Fruit fly (Drosophila melanogaster) whole organism, prepupa: ENCODE data around the gene CG9727.

Experiments used
- CG10631 ChIP-seq: fragments of 200-800 bp; sonication (Bioruptor generic); optimal IDR thresholded peaks from 2 replicates; lab custom pipeline; 2016; ENCODE audit warnings: missing biosample characterization, missing genetic modification characterization
- CG11294 ChIP-seq: fragments of 200-800 bp; sonication (Bioruptor generic); IDR thresholded peaks from 2 replicates; pipeline ENCODE4 v1.3.6; 2022; ENCODE audit warnings: missing biosample characterization, missing genetic modification characterization
- CG15336 ChIP-seq: fragments of 200-800 bp; sonication (Bioruptor generic); IDR thresholded peaks from 2 replicates; pipeline ENCODE4 v1.3.6; 2022; ENCODE audit warnings: missing biosample characterization, missing genetic modification characterization
- CG3032 ChIP-seq: fragments of 200-800 bp; optimal IDR thresholded peaks from 2 replicates; lab custom pipeline; 2019; ENCODE audit warnings: missing biosample characterization, mild to moderate bottlenecking, missing genetic modification characterization, moderate library complexity
- CG32006 ChIP-seq: fragments of 200-800 bp; sonication (Bioruptor generic); optimal IDR thresholded peaks from 3 replicates; lab custom pipeline; 2017; ENCODE audit warnings: missing biosample characterization, mild to moderate bottlenecking, missing genetic modification characterization
- CG34406 ChIP-seq: fragments of 200-800 bp; sonication (Bioruptor generic); optimal IDR thresholded peaks from 3 replicates; lab custom pipeline; 2016; ENCODE audit warnings: missing biosample characterization, missing genetic modification characterization
- CG3919 ChIP-seq: fragments of 200-800 bp; sonication (Bioruptor generic); optimal IDR thresholded peaks from 3 replicates; lab custom pipeline; 2016; ENCODE audit warnings: missing biosample characterization, missing genetic modification characterization
- CG4318 ChIP-seq: fragments of 200-800 bp; sonication (Bioruptor generic); optimal IDR thresholded peaks from 3 replicates; lab custom pipeline; 2017; ENCODE audit warnings: missing biosample characterization, mild to moderate bottlenecking, missing genetic modification characterization
- CG6163 ChIP-seq: fragments of 200-800 bp; sonication (Bioruptor generic); IDR thresholded peaks from 3 replicates; pipeline ENCODE4 v1.3.6; 2022; ENCODE audit warnings: missing biosample characterization, missing genetic modification characterization
- CG6808 ChIP-seq: fragments of 200-800 bp; sonication (Bioruptor generic); optimal IDR thresholded peaks from 3 replicates; lab custom pipeline; 2017; ENCODE audit warnings: missing biosample characterization, missing genetic modification characterization, mild to moderate bottlenecking, moderate library complexity, missing genetic modification reagents
- CG6854 ChIP-seq: fragments of 200-800 bp; sonication (Bioruptor generic); optimal IDR thresholded peaks from 2 replicates; lab custom pipeline; 2017; ENCODE audit warnings: missing biosample characterization, mild to moderate bottlenecking, missing genetic modification characterization
- CG8119 ChIP-seq: fragments of 200-800 bp; sonication (Bioruptor generic); IDR thresholded peaks from 3 replicates; pipeline ENCODE4 v1.3.6; 2022; ENCODE audit warnings: missing biosample characterization, missing genetic modification characterization
- CG8632 ChIP-seq: fragments of 200-800 bp; sonication (Bioruptor generic); optimal IDR thresholded peaks from 3 replicates; lab custom pipeline; 2016; ENCODE audit warnings: missing biosample characterization, missing genetic modification characterization
- CG9139 ChIP-seq: fragments of 200-800 bp; sonication (Bioruptor generic); optimal IDR thresholded peaks from 3 replicates; lab custom pipeline; 2017; ENCODE audit warnings: missing biosample characterization, mild to moderate bottlenecking, missing genetic modification characterization
- Eip75B ChIP-seq: fragments of 200-800 bp; sonication (Bioruptor generic); optimal IDR thresholded peaks from 3 replicates; lab custom pipeline; 2016; ENCODE audit warnings: missing biosample characterization, missing genetic modification characterization
- Eip78C ChIP-seq: fragments of 200-800 bp; sonication (Bioruptor generic); peaks from one replicate; lab custom pipeline; 2016; ENCODE audit warnings: missing biosample characterization, missing genetic modification characterization
- Ets21C ChIP-seq: fragments of 200-800 bp; sonication (Bioruptor generic); optimal IDR thresholded peaks from 3 replicates; lab custom pipeline; 2016; ENCODE audit warnings: missing biosample characterization, missing genetic modification characterization
- Gug ChIP-seq: fragments of 200-800 bp; sonication (Bioruptor generic); IDR thresholded peaks from 2 replicates; pipeline ENCODE4 v1.3.6; 2022; ENCODE audit warnings: missing biosample characterization, missing genetic modification characterization
- Hr38 ChIP-seq: sonication (Bioruptor generic); optimal IDR thresholded peaks from 2 replicates; lab custom pipeline; 2016; ENCODE audit warnings: missing biosample characterization, missing genetic modification characterization
- Hr39 ChIP-seq: fragments of 200-800 bp; sonication (Bioruptor generic); optimal IDR thresholded peaks from 2 replicates; lab custom pipeline; 2016; ENCODE audit warnings: missing biosample characterization, missing genetic modification characterization
- Lpt ChIP-seq: fragments of 200-800 bp; sonication (Bioruptor generic); optimal IDR thresholded peaks from 3 replicates; lab custom pipeline; 2016; ENCODE audit warnings: missing biosample characterization, missing genetic modification characterization
- OdsH ChIP-seq: fragments of 200-800 bp; sonication (Bioruptor generic); optimal IDR thresholded peaks from 3 replicates; lab custom pipeline; 2016; ENCODE audit warnings: missing biosample characterization, missing genetic modification characterization
- Smox ChIP-seq: fragments of 200-800 bp; sonication (Bioruptor generic); optimal IDR thresholded peaks from 3 replicates; lab custom pipeline; 2016; ENCODE audit warnings: missing biosample characterization, missing genetic modification characterization
- Sox102F ChIP-seq: fragments of 200-800 bp; sonication (Bioruptor generic); optimal IDR thresholded peaks from 2 replicates; lab custom pipeline; 2016; ENCODE audit warnings: missing biosample characterization, mild to moderate bottlenecking, missing genetic modification characterization
- Sox14 ChIP-seq: fragments of 200-800 bp; sonication (Bioruptor generic); optimal IDR thresholded peaks from 3 replicates; lab custom pipeline; 2016; ENCODE audit warnings: missing biosample characterization, missing genetic modification characterization
- Sox15 ChIP-seq: fragments of 200-800 bp; sonication (Bioruptor generic); optimal IDR thresholded peaks from 3 replicates; lab custom pipeline; 2016; ENCODE audit warnings: missing biosample characterization, missing genetic modification characterization
- dsx ChIP-seq: fragments of 200-800 bp; optimal IDR thresholded peaks from 3 replicates; lab custom pipeline; 2019; ENCODE audit warnings: missing biosample characterization, mild to moderate bottlenecking, missing genetic modification characterization, moderate library complexity; ENCODE audit not compliant: poor library complexity, severe bottlenecking
- eg ChIP-seq: fragments of 200-800 bp; sonication (Bioruptor generic); IDR thresholded peaks from 3 replicates; pipeline ENCODE4 v1.3.6; 2022; ENCODE audit warnings: missing biosample characterization, missing genetic modification characterization
- esn ChIP-seq: fragments of 200-800 bp; sonication (Bioruptor generic); optimal IDR thresholded peaks from 2 replicates; lab custom pipeline; 2016; ENCODE audit warnings: missing biosample characterization, mild to moderate bottlenecking, missing genetic modification characterization, moderate library complexity
- fd59A ChIP-seq: fragments of 200-800 bp; sonication (Bioruptor generic); optimal IDR thresholded peaks from 2 replicates; lab custom pipeline; 2017; ENCODE audit warnings: missing biosample characterization, mild to moderate bottlenecking, missing genetic modification characterization, missing genetic modification reagents
- fd85E ChIP-seq: fragments of 200-800 bp; sonication (Bioruptor generic); optimal IDR thresholded peaks from 3 replicates; lab custom pipeline; 2016; ENCODE audit warnings: missing biosample characterization, missing genetic modification characterization
- fkh ChIP-seq: fragments of 200-800 bp; sonication (Bioruptor generic); optimal IDR thresholded peaks from 3 replicates; lab custom pipeline; 2017; ENCODE audit warnings: missing biosample characterization, mild to moderate bottlenecking, missing genetic modification characterization, moderate library complexity
- spab ChIP-seq: fragments of 200-800 bp; sonication (Bioruptor generic); optimal IDR thresholded peaks from 2 replicates; lab custom pipeline; 2017; ENCODE audit warnings: missing biosample characterization, mild to moderate bottlenecking, missing genetic modification characterization, missing genetic modification reagents
- ss ChIP-seq, 2 experiments: fragments of 200-800 bp; sonication (Bioruptor generic); optimal IDR thresholded peaks; 2 replicates in 1 of 2; 3 replicates in 1 of 2; lab custom pipeline; 2017 to 2018; ENCODE audit warnings: mild to moderate bottlenecking in 2 of 2, missing biosample characterization in 2 of 2, missing genetic modification characterization in 2 of 2, moderate library complexity in 1 of 2
- svp ChIP-seq: fragments of 200-800 bp; sonication (Bioruptor generic); peaks from one replicate; lab custom pipeline; 2016; ENCODE audit warnings: missing biosample characterization, missing genetic modification characterization
- topi ChIP-seq: fragments of 200-800 bp; sonication (Bioruptor generic); optimal IDR thresholded peaks from 3 replicates; lab custom pipeline; 2016; ENCODE audit warnings: missing biosample characterization, missing genetic modification characterization
- vri ChIP-seq: fragments of 200-800 bp; sonication (Bioruptor generic); optimal IDR thresholded peaks from 3 replicates; lab custom pipeline; 2016; ENCODE audit warnings: missing biosample characterization, mild to moderate bottlenecking, missing genetic modification characterization

The CG9727 gene

DNA sequence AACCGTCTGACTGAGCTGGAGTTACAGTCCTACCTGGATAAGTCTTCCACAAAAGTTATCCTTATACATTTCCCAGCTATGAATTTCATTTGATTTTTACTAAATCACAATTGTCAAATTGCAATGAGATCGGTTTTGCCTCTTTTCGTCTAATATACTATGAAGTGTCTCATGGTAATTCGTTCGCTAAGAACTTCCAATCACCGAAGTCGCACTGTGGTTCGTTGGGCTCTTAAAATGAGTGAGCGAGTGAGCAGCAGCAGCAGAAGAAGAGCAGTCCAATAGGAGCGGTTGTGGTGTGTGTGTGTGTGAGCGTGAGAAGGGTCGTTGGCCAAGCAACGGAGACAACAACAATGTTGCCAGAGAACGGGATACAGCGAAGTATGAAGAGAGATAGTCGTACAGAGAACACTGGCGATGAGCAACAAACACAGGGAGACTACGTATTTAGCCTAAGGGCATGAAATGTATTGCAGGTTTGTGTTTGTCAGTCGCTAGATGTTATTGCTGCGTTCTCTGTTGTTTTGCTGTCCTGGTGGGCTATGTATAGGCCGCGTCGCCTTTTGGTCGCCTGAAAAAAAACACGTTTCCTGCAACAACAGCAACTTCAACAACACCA, 32.4 kb downstream of the CG9727 start (continued):
- TF ChIP-seq CG15336 (GFP tag; lab: Robert Waterston, UW), result peak; percentile 92
- peak; percentile 88 for TF ChIP-seq Lpt (GFP tag; lab: Kevin White, UChicago)
- TF ChIP-seq Hr38 (GFP tag; lab: Kevin White, UChicago), result peak; percentile 42
- TF ChIP-seq Gug (GFP tag; lab: Robert Waterston, UW), result peak; percentile 89
- peak; percentile 95 for TF ChIP-seq CG8119 (GFP tag; lab: Robert Waterston, UW)
- TF ChIP-seq CG4318 (GFP tag; lab: Kevin White, UChicago), result peak; percentile 89
- peak; percentile 99 for TF ChIP-seq esn (GFP tag; lab: Kevin White, UChicago)
- TF ChIP-seq CG8632 (GFP tag; lab: Kevin White, UChicago), result peak; percentile 96
- peak; percentile 97 for TF ChIP-seq CG6854
- peak; percentile 99 for TF ChIP-seq Eip78C
- peak; percentile 97 for TF ChIP-seq CG34406 (GFP tag; lab: Kevin White, UChicago)
- TF ChIP-seq OdsH (GFP tag; lab: Kevin White, UChicago), result peak; percentile 98
- TF ChIP-seq svp, result peak; percentile 99
- peak; percentile 92 for TF ChIP-seq eg (GFP tag; lab: Robert Waterston, UW)
- TF ChIP-seq topi, result peak; percentile 98
- TF ChIP-seq fd59A, result peak; percentile 96
- TF ChIP-seq Sox102F (GFP tag; lab: Kevin White, UChicago), result peak; percentile 98

dm6 chr3R:6423128-6423527, 33.3 kb downstream of the CG9727 start:
- peak; percentile 66 for TF ChIP-seq svp
- no peak for TF ChIP-seq CG3919 (GFP tag; lab: Kevin White, UChicago)
- no peak for TF ChIP-seq CG6808 (GFP tag; lab: Kevin White, UChicago)
- no peak for TF ChIP-seq OdsH (GFP tag; lab: Kevin White, UChicago)
- peak; percentile 45 for TF ChIP-seq Eip75B (GFP tag; lab: Kevin White, UChicago)
- TF ChIP-seq CG3032 (tag; lab: Kevin White, UChicago), result no peak
- TF ChIP-seq CG6163 (GFP tag; lab: Robert Waterston, UW), result 0 out of 3 replicates have a peak, but pooled peaks have one; percentile 29
- no peak for TF ChIP-seq dsx (GFP tag; lab: Kevin White, UChicago)
- no peak for TF ChIP-seq spab (GFP tag; lab: Kevin White, UChicago)
- peak in 1 of 2 experiments; percentile 45 for TF ChIP-seq ss (GFP tag; optimal IDR thresholded peaks at IDR 0.05; lab: Kevin White, UChicago)
- no peak for TF ChIP-seq Hr39 (GFP tag; lab: Kevin White, UChicago)
- no peak for TF ChIP-seq eg (GFP tag; lab: Robert Waterston, UW)
- peak; percentile 1 for TF ChIP-seq Sox14 (GFP tag; lab: Kevin White, UChicago)
- no peak for TF ChIP-seq CG11294 (GFP tag; lab: Robert Waterston, UW)
- no peak for TF ChIP-seq Ets21C (GFP tag; lab: Kevin White, UChicago)
- TF ChIP-seq Smox (GFP tag; lab: Kevin White, UChicago), result no peak
- no peak for TF ChIP-seq fkh (GFP tag; lab: Kevin White, UChicago)
- peak; percentile 37 for TF ChIP-seq Eip78C
- TF ChIP-seq CG8632 (GFP tag; lab: Kevin White, UChicago), result no peak
- peak; percentile 31 for TF ChIP-seq vri (GFP tag; lab: Kevin White, UChicago)
- no peak for TF ChIP-seq esn (GFP tag; lab: Kevin White, UChicago)
- TF ChIP-seq CG9139 (GFP tag; lab: Kevin White, UChicago), result no peak
- TF ChIP-seq CG10631 (GFP tag; lab: Kevin White, UChicago), result no peak
- no peak for TF ChIP-seq CG4318 (GFP tag; lab: Kevin White, UChicago)
- TF ChIP-seq Lpt (GFP tag; lab: Kevin White, UChicago), result no peak
- TF ChIP-seq CG32006 (GFP tag; lab: Kevin White, UChicago), result no peak
- no peak for TF ChIP-seq fd85E (GFP tag; lab: Kevin White, UChicago)
- no peak for TF ChIP-seq Gug (GFP tag; lab: Robert Waterston, UW)
- TF ChIP-seq Sox15, result no peak
